Worm (Caenorhabditis elegans) whole organism, L2 larva: ENCODE measurements around the gene uda-1.

ENCODE experiments used
- C34F6.9 ChIP-seq: fragments of 150-350 bp; optimal IDR thresholded peaks from 2 replicates; lab custom pipeline; 2014; ENCODE audit warnings: missing biosample characterization, missing genetic modification characterization
- F13H6.1 ChIP-seq: sonication (generic microtip); optimal IDR thresholded peaks from 2 replicates; lab custom pipeline; 2016; ENCODE audit warnings: missing genetic modification characterization, missing compliant biosample characterization
- R02D3.7 ChIP-seq: fragments of 150-350 bp; optimal IDR thresholded peaks from 2 replicates; lab custom pipeline; 2014; ENCODE audit warnings: missing biosample characterization, missing genetic modification characterization
- Y55F3AM.14 ChIP-seq: fragments of 200-800 bp; sonication (Bioruptor generic); optimal IDR thresholded peaks from 2 replicates; lab custom pipeline; 2018; ENCODE audit warnings: mild to moderate bottlenecking, missing genetic modification characterization, missing compliant biosample characterization
- alr-1 ChIP-seq: fragments of 150-350 bp; optimal IDR thresholded peaks from 2 replicates; lab custom pipeline; 2014; ENCODE audit warnings: missing biosample characterization, missing genetic modification characterization
- aly-2 ChIP-seq: fragments of 150-350 bp; optimal IDR thresholded peaks from 2 replicates; lab custom pipeline; 2014; ENCODE audit warnings: missing biosample characterization, missing genetic modification characterization
- ama-1 ChIP-seq: fragments of 150-350 bp; optimal IDR thresholded peaks from 2 replicates; lab custom pipeline; 2018; ENCODE audit warnings: inconsistent platforms
- blmp-1 ChIP-seq: sonication (generic microtip); optimal IDR thresholded peaks from 2 replicates; lab custom pipeline; 2017; ENCODE audit warnings: missing genetic modification characterization, mild to moderate bottlenecking, missing compliant biosample characterization, antibody characterized with exemption, moderate library complexity; ENCODE audit not compliant: insufficient read depth
- ceh-16 ChIP-seq: fragments of 150-350 bp; optimal IDR thresholded peaks from 2 replicates; lab custom pipeline; 2014; ENCODE audit warnings: missing biosample characterization, missing genetic modification characterization
- ceh-82 ChIP-seq: fragments of 150-350 bp; optimal IDR thresholded peaks from 2 replicates; lab custom pipeline; 2014; ENCODE audit warnings: missing biosample characterization, missing genetic modification characterization
- crh-2 ChIP-seq: sonication (generic microtip); optimal IDR thresholded peaks from 2 replicates; lab custom pipeline; 2017; ENCODE audit warnings: missing biosample characterization, missing genetic modification characterization
- egl-27 ChIP-seq: sonication (generic microtip); optimal IDR thresholded peaks from 3 replicates; lab custom pipeline; 2017; ENCODE audit warnings: missing biosample characterization, missing genetic modification reagents, missing genetic modification characterization
- elt-1 ChIP-seq: fragments of 150-350 bp; optimal IDR thresholded peaks from 2 replicates; lab custom pipeline; 2014; ENCODE audit warnings: missing biosample characterization, missing genetic modification characterization
- elt-3 ChIP-seq: sonication (generic microtip); optimal IDR thresholded peaks from 2 replicates; lab custom pipeline; 2017; ENCODE audit warnings: missing biosample characterization, missing genetic modification characterization
- gmeb-1 ChIP-seq: fragments of 150-350 bp; optimal IDR thresholded peaks from 2 replicates; lab custom pipeline; 2014; ENCODE audit warnings: missing biosample characterization, missing genetic modification characterization
- lin-13 ChIP-seq: fragments of 150-350 bp; optimal IDR thresholded peaks from 2 replicates; lab custom pipeline; 2014; ENCODE audit warnings: missing biosample characterization, missing genetic modification reagents, missing genetic modification characterization
- lin-39 ChIP-seq: fragments of 150-350 bp; optimal IDR thresholded peaks from 2 replicates; lab custom pipeline; 2014; ENCODE audit warnings: missing biosample characterization, missing genetic modification reagents, missing genetic modification characterization
- lsy-2 ChIP-seq, 2 experiments: fragments of 150-350 bp in 1 of 2; sonication (generic microtip) in 1 of 2; optimal IDR thresholded peaks; 2 replicates each; lab custom pipeline; 2014 to 2017; ENCODE audit warnings: missing biosample characterization in 2 of 2, missing genetic modification characterization in 2 of 2
- mab-5 ChIP-seq: fragments of 150-350 bp; optimal IDR thresholded peaks from 2 replicates; lab custom pipeline; 2014; ENCODE audit warnings: missing biosample characterization, missing genetic modification characterization
- mdl-1 ChIP-seq, 2 experiments: fragments of 150-350 bp in 1 of 2; sonication (generic microtip) in 1 of 2; optimal IDR thresholded peaks; 2 replicates each; lab custom pipeline; 2017; ENCODE audit warnings: missing biosample characterization in 2 of 2, missing genetic modification characterization in 2 of 2
- nhr-10 ChIP-seq: sonication (generic microtip); optimal IDR thresholded peaks from 2 replicates; lab custom pipeline; 2017; ENCODE audit warnings: missing biosample characterization, missing genetic modification characterization
- nhr-11 ChIP-seq: fragments of 150-350 bp; optimal IDR thresholded peaks from 2 replicates; lab custom pipeline; 2014; ENCODE audit warnings: missing biosample characterization, missing genetic modification characterization
- nhr-129 ChIP-seq: fragments of 150-350 bp; optimal IDR thresholded peaks from 2 replicates; lab custom pipeline; 2014; ENCODE audit warnings: missing biosample characterization, missing genetic modification characterization
- nhr-21 ChIP-seq: fragments of 150-350 bp; optimal IDR thresholded peaks from 2 replicates; lab custom pipeline; 2014; ENCODE audit warnings: missing biosample characterization, missing genetic modification characterization
- nhr-23 ChIP-seq: fragments of 150-350 bp; optimal IDR thresholded peaks from 2 replicates; lab custom pipeline; 2014; ENCODE audit warnings: missing biosample characterization, missing genetic modification reagents, missing genetic modification characterization
- nhr-237 ChIP-seq: fragments of 150-350 bp; optimal IDR thresholded peaks from 2 replicates; lab custom pipeline; 2014; ENCODE audit warnings: missing biosample characterization, missing genetic modification characterization
- nhr-25 ChIP-seq: fragments of 150-350 bp; sonication (generic microtip); optimal IDR thresholded peaks from 3 replicates; lab custom pipeline; 2014; ENCODE audit warnings: missing biosample characterization, missing genetic modification characterization
- nhr-6 ChIP-seq: fragments of 150-350 bp; optimal IDR thresholded peaks from 2 replicates; lab custom pipeline; 2014; ENCODE audit warnings: missing biosample characterization, missing genetic modification characterization
- nhr-77 ChIP-seq: fragments of 150-350 bp; optimal IDR thresholded peaks from 2 replicates; lab custom pipeline; 2014; ENCODE audit warnings: missing biosample characterization, missing genetic modification characterization
- peb-1 ChIP-seq: fragments of 150-350 bp; optimal IDR thresholded peaks from 2 replicates; lab custom pipeline; 2014; ENCODE audit warnings: missing biosample characterization, missing genetic modification characterization
- sem-4 ChIP-seq: fragments of 150-350 bp; optimal IDR thresholded peaks from 2 replicates; lab custom pipeline; 2014; ENCODE audit warnings: missing biosample characterization, missing genetic modification reagents, missing genetic modification characterization
- sma-9 ChIP-seq, 2 experiments: fragments of 150-350 bp in 1 of 2; sonication (generic microtip) in 1 of 2; optimal IDR thresholded peaks; 2 replicates each; lab custom pipeline; 2014 to 2016; ENCODE audit warnings: missing genetic modification characterization in 2 of 2, mild to moderate bottlenecking in 1 of 2, missing biosample characterization in 1 of 2, missing compliant biosample characterization in 1 of 2, missing genetic modification reagents in 1 of 2, moderate library complexity in 1 of 2
- snpc-4 ChIP-seq: fragments of 150-350 bp; optimal IDR thresholded peaks from 2 replicates; lab custom pipeline; 2014; ENCODE audit warnings: missing biosample characterization, missing genetic modification characterization
- unc-55 ChIP-seq: fragments of 150-350 bp; sonication (generic microtip); optimal IDR thresholded peaks from 3 replicates; lab custom pipeline; 2014; ENCODE audit warnings: missing biosample characterization, missing genetic modification reagents, missing genetic modification characterization
- unc-62 ChIP-seq: fragments of 150-350 bp; optimal IDR thresholded peaks from 2 replicates; lab custom pipeline; 2014; ENCODE audit warnings: missing biosample characterization, missing genetic modification reagents, missing genetic modification characterization
- ztf-1 ChIP-seq: fragments of 200-800 bp; sonication (Bioruptor generic); conservative IDR thresholded peaks from 2 replicates; pipeline ENCODE4 v1.3.6; 2022; ENCODE audit warnings: missing genetic modification characterization, missing compliant biosample characterization
- ztf-11 ChIP-seq: sonication (generic microtip); optimal IDR thresholded peaks from 2 replicates; lab custom pipeline; 2017; ENCODE audit warnings: missing biosample characterization, missing genetic modification characterization

uda-1 gene

ce11 chrV:10004048-10004761 is at the start of gene uda-1:
Gene uda-1 (plus strand): TSS chrV:10004755.
- TF ChIP-seq crh-2 (peak; percentile 6), blmp-1 (peak; percentile 61)

ce11 chrV:9958231-9958630 is 46.3 kb upstream of the uda-1 start, which contains the start of gene anmt-3:
Gene anmt-3 (minus strand): TSS chrV:9958331.
- TF ChIP-seq elt-3 (tag; lab: Kevin White, UChicago) = no peak

- TF ChIP-seq crh-2 = no peak
- peak; percentile 82 for TF ChIP-seq F13H6.1 (tag; lab: Kevin White, UChicago)
- no peak for TF ChIP-seq unc-55 (GFP tag; lab: Kevin White, UChicago)
- no peak for TF ChIP-seq Y55F3AM.14 (GFP tag; lab: Kevin White, UChicago)
- no peak for TF ChIP-seq nhr-237 (tag; lab: Kevin White, UChicago)
- TF ChIP-seq lin-39 (tag; lab: Kevin White, UChicago) = no peak
- no peak for TF ChIP-seq lin-13 (GFP tag; lab: Kevin White, UChicago)
- no peak for TF ChIP-seq blmp-1
- no peak for TF ChIP-seq nhr-21 (tag; lab: Kevin White, UChicago)
- no peak for TF ChIP-seq gmeb-1 (tag; lab: Kevin White, UChicago)
- TF ChIP-seq mdl-1 (tag; optimal IDR thresholded peaks at IDR 0.05; lab: Kevin White, UChicago) = no peak
- TF ChIP-seq nhr-6 (tag; lab: Kevin White, UChicago) = peak; percentile 23
- TF ChIP-seq C34F6.9 (tag; lab: Kevin White, UChicago) = peak; percentile 29
- no peak for TF ChIP-seq mab-5
- TF ChIP-seq nhr-11 (tag; lab: Kevin White, UChicago) = no peak
- peak in 1 of 2 experiments; percentile 44 for TF ChIP-seq lsy-2 (tag; optimal IDR thresholded peaks at IDR 0.05; lab: Kevin White, UChicago)
- TF ChIP-seq egl-27 (tag; lab: Kevin White, UChicago) = no peak
- TF ChIP-seq peb-1 (tag; lab: Kevin White, UChicago) = no peak
- no peak for TF ChIP-seq ceh-82 (tag; lab: Kevin White, UChicago)
- no peak for TF ChIP-seq unc-62 (GFP tag; lab: Kevin White, UChicago)
- TF ChIP-seq nhr-129 (tag; lab: Kevin White, UChicago) = peak; percentile 73
- no peak for TF ChIP-seq alr-1
- no peak for TF ChIP-seq ztf-1
- no peak for TF ChIP-seq ceh-16 (tag; lab: Kevin White, UChicago)
- peak; percentile 46 for TF ChIP-seq sma-9 (GFP tag; optimal IDR thresholded peaks at IDR 0.05; lab: Kevin White, UChicago)
- no peak for TF ChIP-seq sma-9 (tag; optimal IDR thresholded peaks at IDR 0.05; lab: Kevin White, UChicago)
Measured at ce11 chrV:9958654-9959053, 45.9 kb upstream of the uda-1 start.

DNA sequence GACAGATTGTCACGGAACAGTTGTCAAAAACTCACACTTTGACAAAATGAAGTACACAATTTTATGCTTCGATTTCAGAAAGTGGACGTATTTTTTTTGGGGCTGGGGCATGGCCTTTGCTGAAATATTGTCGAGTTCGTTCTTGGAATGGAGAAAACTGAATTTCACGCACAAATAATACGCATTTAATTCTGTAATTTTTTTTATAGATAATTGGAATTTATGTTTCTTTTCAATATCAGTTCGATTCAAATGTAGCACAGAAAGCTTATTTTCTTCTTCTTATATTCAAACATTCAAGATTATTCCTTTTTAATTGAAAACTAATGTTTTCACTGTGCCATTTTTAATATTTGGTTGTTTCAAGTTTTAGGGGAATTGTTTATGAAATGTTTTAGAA is 44.2 kb upstream of the uda-1 start, which contains the start of gene T07C12.10:
T07C12.10 (minus strand) TSS at position 101 of the 400 bp plus-strand sequence.
- TF ChIP-seq lin-39 (tag; lab: Kevin White, UChicago) (no peak), ama-1 (no peak), sem-4 (tag; lab: Kevin White, UChicago) (no peak)

ce11 chrV:9962394-9962793 is 42.2 kb upstream of the uda-1 start, which contains the start of gene madf-4:
Gene madf-4 (minus strand): TSS chrV:9962494.
- TF ChIP-seq snpc-4 (tag; lab: Kevin White, UChicago) (no peak), nhr-25 (tag; lab: Kevin White, UChicago) (no peak), peb-1 (tag; lab: Kevin White, UChicago) (no peak), aly-2 (tag; lab: Kevin White, UChicago) (no peak), blmp-1 (no peak), nhr-21 (tag; lab: Kevin White, UChicago) (no peak), nhr-10 (no peak), nhr-6 (tag; lab: Kevin White, UChicago) (no peak), unc-62 (GFP tag; lab: Kevin White, UChicago) (no peak), elt-1 (no peak), mdl-1 (tag; optimal IDR thresholded peaks at IDR 0.05; lab: Kevin White, UChicago) (no peak), C34F6.9 (tag; lab: Kevin White, UChicago) (no peak), sma-9 (GFP tag; optimal IDR thresholded peaks at IDR 0.05; lab: Kevin White, UChicago) (no peak), sma-9 (tag; optimal IDR thresholded peaks at IDR 0.05; lab: Kevin White, UChicago) (no peak), crh-2 (no peak), ztf-11 (tag; lab: Kevin White, UChicago) (no peak), nhr-77 (tag; lab: Kevin White, UChicago) (no peak), nhr-23 (no peak), R02D3.7 (tag; lab: Kevin White, UChicago) (no peak)
- TF ChIP-seq, all 48 proteins: peak for 0
